Worm (Caenorhabditis elegans): ENCODE measurements around the gene nceh-1.

nceh-1 gene

ce11 chrV:19390029-19390428 is 12.8 kb downstream of the nceh-1 start, which contains the start of gene slcr-46.2:
slcr-46.2 (minus strand) TSS chrV:19390129.
- TF ChIP-seq ceh-8 (GFP tag; optimal IDR thresholded peaks at IDR 0.05) (no peak), unc-86 (tag; optimal IDR thresholded peaks at IDR 0.05) (no peak), nhr-237 (tag; optimal IDR thresholded peaks at IDR 0.05) (no peak), vab-15 (tag; optimal IDR thresholded peaks at IDR 0.05) (no peak), nhr-19 (GFP tag; conservative IDR thresholded peaks at IDR 0.05) (no peak), unc-98 (GFP tag; IDR thresholded peaks at IDR 0.05) (no peak), lin-39 (tag; optimal IDR thresholded peaks at IDR 0.05) (no peak), ces-1 (GFP tag; optimal IDR thresholded peaks at IDR 0.05) (no peak), mab-9 (GFP tag; IDR thresholded peaks at IDR 0.05) (no peak), ceh-88 (GFP tag; IDR thresholded peaks at IDR 0.05) (no peak), sptf-1 (tag; optimal IDR thresholded peaks at IDR 0.05) (no peak), isw-1 (GFP tag; IDR thresholded peaks at IDR 0.05) (no peak), dpl-1 (GFP tag; optimal IDR thresholded peaks at IDR 0.05) (no peak), ztf-11 (tag; optimal IDR thresholded peaks at IDR 0.05) (no peak), sox-4 (tag; optimal IDR thresholded peaks at IDR 0.05) (no peak), blmp-1 (tag; optimal IDR thresholded peaks at IDR 0.05) (no peak)

- peak; percentile 39 to 47 for TF ChIP-seq efl-1 (optimal IDR thresholded peaks at IDR 0.05)
- TF ChIP-seq efl-1 (GFP tag; optimal IDR thresholded peaks at IDR 0.05 in 1 of 2), result peak; percentile 8 to 58
- peak in 1 of 3 experiments; percentile 23 for TF ChIP-seq dpl-1 (GFP tag; optimal IDR thresholded peaks at IDR 0.05)
- TF ChIP-seq nhr-11 (tag; optimal IDR thresholded peaks at IDR 0.05), result no peak
- TF ChIP-seq unc-86 (tag; optimal IDR thresholded peaks at IDR 0.05), result no peak
- TF ChIP-seq nhr-85 (tag), result no peak
- no peak for TF ChIP-seq isw-1 (GFP tag; IDR thresholded peaks at IDR 0.05)
- no peak for TF ChIP-seq nhr-20 (tag; optimal IDR thresholded peaks at IDR 0.05)
- TF ChIP-seq jun-1 (tag; optimal IDR thresholded peaks at IDR 0.05), result no peak
- TF ChIP-seq lir-3 (tag; optimal IDR thresholded peaks at IDR 0.05; ENCODE audit: poor library complexity), result no peak
- peak; percentile 4 to 27 for TF ChIP-seq lsy-2 (tag; optimal IDR thresholded peaks at IDR 0.05)
- TF ChIP-seq ets-5 (GFP tag; IDR thresholded peaks at IDR 0.05), result no peak
- TF ChIP-seq elt-2 (tag; optimal IDR thresholded peaks at IDR 0.05), result no peak
- TF ChIP-seq nhr-47 (tag; optimal IDR thresholded peaks at IDR 0.05), result no peak
- no peak for TF ChIP-seq aly-2 (tag; optimal IDR thresholded peaks at IDR 0.05)
- peak; percentile 29 for TF ChIP-seq fkh-8 (tag; optimal IDR thresholded peaks at IDR 0.05)
- no peak for TF ChIP-seq F16B12.6 (tag; optimal IDR thresholded peaks at IDR 0.05)
- TF ChIP-seq swsn-7 (tag; optimal IDR thresholded peaks at IDR 0.05), result peak; percentile 31
- no peak for TF ChIP-seq sptf-1 (tag; optimal IDR thresholded peaks at IDR 0.05)
- TF ChIP-seq mep-1 (tag; optimal IDR thresholded peaks at IDR 0.05), result peak; percentile 15
- TF ChIP-seq snu-23 (GFP tag; optimal IDR thresholded peaks at IDR 0.05), result peak; percentile 15
- TF ChIP-seq ceh-82 (tag; optimal IDR thresholded peaks at IDR 0.05), result peak in 2 of 3 experiments; percentile 9 to 15
Observed at ce11 chrV:19391242-19391641, 14.0 kb downstream of the nceh-1 start.

ce11 chrV:19394750-19395149 is 17.5 kb downstream of the nceh-1 start, which contains the start of gene C25F9.8:
C25F9.8 (plus strand) TSS chrV:19395050.
- TF ChIP-seq unc-30 (tag; optimal IDR thresholded peaks at IDR 0.05) (no peak), efl-1 (optimal IDR thresholded peaks at IDR 0.05) (no peak), efl-1 (GFP tag; optimal IDR thresholded peaks at IDR 0.05 in 1 of 2) (peak in 1 of 2 experiments; percentile 62), nhr-77 (tag; optimal IDR thresholded peaks at IDR 0.05) (no peak)

ce11 chrV:19396576-19397313 is 19.5 kb downstream of the nceh-1 start:
- no peak for TF ChIP-seq nhr-71 (tag; optimal IDR thresholded peaks at IDR 0.05)
- no peak for TF ChIP-seq efl-1 (optimal IDR thresholded peaks at IDR 0.05)
- peak in 1 of 2 experiments; percentile 52 for TF ChIP-seq efl-1 (GFP tag; optimal IDR thresholded peaks at IDR 0.05 in 1 of 2)
- peak; percentile 42 for TF ChIP-seq nhr-85 (tag)
